Worm (Caenorhabditis elegans): Measurements from ENCODE around the gene srd-70.

The srd-70 gene

ce11 chrV:20479013-20479739 is 25.3 kb downstream of the srd-70 start, which contains the start of the genes calf-1 and rpl-2 (continued):
- no peak for TF ChIP-seq nfya-1 (tag; optimal IDR thresholded peaks at IDR 0.05; ENCODE audit: borderline replicate concordance, insufficient read depth)

- TF ChIP-seq madf-6 (GFP tag; IDR thresholded peaks at IDR 0.05) = peak; percentile 50
Observed at ce11 chrV:20480227-20480626, 26.3 kb downstream of the srd-70 start.

- no peak for TF ChIP-seq ztf-25 (GFP tag; IDR thresholded peaks at IDR 0.05)
- peak; percentile 59; the same call in 1 of the 2 replicates for TF ChIP-seq pbrm-1 (GFP tag; IDR thresholded peaks at IDR 0.05)
- no peak for TF ChIP-seq snpc-4 (GFP tag; optimal IDR thresholded peaks at IDR 0.05)
- no peak for TF ChIP-seq snpc-4 (tag; optimal IDR thresholded peaks at IDR 0.05)
- TF ChIP-seq hmg-20 (GFP tag; IDR thresholded peaks at IDR 0.05) = no peak
- no peak for TF ChIP-seq ztf-18 (tag; optimal IDR thresholded peaks at IDR 0.05)
- peak; percentile 84 for TF ChIP-seq Y53G8AR.9 (GFP tag; conservative IDR thresholded peaks at IDR 0.05)
- TF ChIP-seq ceh-40 (GFP tag; IDR thresholded peaks at IDR 0.05) = peak; percentile 52; the same call in 1 of the 2 replicates
- 0 out of 2 replicates have a peak, but pooled peaks have one; percentile 41 for TF ChIP-seq hsf-1 (GFP tag; IDR thresholded peaks at IDR 0.05)
- peak; percentile 46; the same call in 1 of the 2 replicates for TF ChIP-seq mcd-1 (GFP tag; IDR thresholded peaks at IDR 0.05)
- TF ChIP-seq gei-17 (GFP tag; optimal IDR thresholded peaks at IDR 0.05) = no peak
- peak; percentile 30; the same call in 1 of the 2 replicates for TF ChIP-seq D2030.7 (GFP tag; IDR thresholded peaks at IDR 0.05)
- peak; percentile 33; the same call in 1 of the 2 replicates for TF ChIP-seq hmg-1.2 (GFP tag; IDR thresholded peaks at IDR 0.05)
- TF ChIP-seq hlh-12 (tag; optimal IDR thresholded peaks at IDR 0.05) = no peak
- peak; percentile 83 for TF ChIP-seq ekl-4 (GFP tag; IDR thresholded peaks at IDR 0.05)
- peak; percentile 89; the same call in 1 of the 2 replicates for TF ChIP-seq aptf-3 (GFP tag; IDR thresholded peaks at IDR 0.05)
- TF ChIP-seq lin-54 (GFP tag; optimal IDR thresholded peaks at IDR 0.05) = peak; percentile 43
- TF ChIP-seq F33H1.4 (GFP tag; IDR thresholded peaks at IDR 0.05) = peak; percentile 43
- TF ChIP-seq B0019.2 (GFP tag; conservative IDR thresholded peaks at IDR 0.05) = 0 out of 2 replicates have a peak, but pooled peaks have one; percentile 11
- TF ChIP-seq attf-6 (GFP tag; IDR thresholded peaks at IDR 0.05) = peak; percentile 80
- peak; percentile 66 for TF ChIP-seq B0336.3 (GFP tag; IDR thresholded peaks at IDR 0.05)
- no peak for TF ChIP-seq let-607 (tag; optimal IDR thresholded peaks at IDR 0.05)
- peak; percentile 66; the same call in 1 of the 2 replicates for TF ChIP-seq egl-44 (GFP tag; IDR thresholded peaks at IDR 0.05)
- TF ChIP-seq dox-1 (GFP tag; IDR thresholded peaks at IDR 0.05) = 0 out of 2 replicates have a peak, but pooled peaks have one; percentile 7
- TF ChIP-seq madf-6 (GFP tag; IDR thresholded peaks at IDR 0.05) = peak; percentile 74
- TF ChIP-seq lsy-27 (tag; optimal IDR thresholded peaks at IDR 0.05; ENCODE audit: borderline replicate concordance, insufficient read depth) = no peak
- TF ChIP-seq nhr-80 (tag; optimal IDR thresholded peaks at IDR 0.05) = no peak
- TF ChIP-seq lin-26 (GFP tag; IDR thresholded peaks at IDR 0.05) = peak; percentile 51
- TF ChIP-seq rcor-1 (GFP tag; IDR thresholded peaks at IDR 0.05) = peak; percentile 69
- peak; percentile 13; the same call in 1 of the 2 replicates for TF ChIP-seq F39B2.1 (GFP tag; IDR thresholded peaks at IDR 0.05)
- TF ChIP-seq madf-10 (tag; optimal IDR thresholded peaks at IDR 0.05) = no peak
- TF ChIP-seq C17E4.6 (GFP tag; IDR thresholded peaks at IDR 0.05) = peak; percentile 23; the same call in 1 of the 2 replicates
- TF ChIP-seq cebp-1 (GFP tag; IDR thresholded peaks at IDR 0.05) = no peak
- TF ChIP-seq cebp-1 (tag; optimal IDR thresholded peaks at IDR 0.05) = peak; percentile 4
- peak; percentile 87 for TF ChIP-seq madf-3 (GFP tag; IDR thresholded peaks at IDR 0.05)
Observed at ce11 chrV:20480790-20481189, 26.9 kb downstream of the srd-70 start.

Measured in whole organism, young adult.